Fruit fly (Drosophila melanogaster) whole organism, embryonic: ENCODE data around the gene rost.
A peak's percentile ranks its signal among the peaks of the same experiment; 100 is the strongest.

ENCODE experiments used
- CG10462 ChIP-seq: fragments of 200-800 bp; sonication (Bioruptor generic); optimal IDR thresholded peaks from 2 replicates; lab custom pipeline; 2016; ENCODE audit warnings: missing biosample characterization, missing genetic modification characterization
- CG12219 ChIP-seq: fragments of 200-800 bp; sonication (Bioruptor generic); optimal IDR thresholded peaks from 3 replicates; lab custom pipeline; 2018; ENCODE audit warnings: missing biosample characterization, mild to moderate bottlenecking, missing genetic modification characterization
- CG1233 ChIP-seq: fragments of 200-800 bp; sonication (Bioruptor generic); optimal IDR thresholded peaks from 4 replicates; lab custom pipeline; 2018; ENCODE audit warnings: missing biosample characterization, mild to moderate bottlenecking, missing genetic modification characterization
- CG13424 ChIP-seq: fragments of 200-800 bp; sonication (Bioruptor generic); optimal IDR thresholded peaks from 2 replicates; lab custom pipeline; 2019; ENCODE audit warnings: missing biosample characterization, mild to moderate bottlenecking, missing genetic modification characterization, moderate library complexity
- CG15073 ChIP-seq: fragments of 200-800 bp; sonication (Bioruptor generic); optimal IDR thresholded peaks from 2 replicates; lab custom pipeline; 2016; ENCODE audit warnings: missing biosample characterization, missing genetic modification characterization
- CG15514 ChIP-seq: fragments of 200-800 bp; sonication (Bioruptor generic); optimal IDR thresholded peaks from 3 replicates; lab custom pipeline; 2017; ENCODE audit warnings: missing biosample characterization, missing genetic modification characterization, mild to moderate bottlenecking, moderate library complexity, missing genetic modification reagents
- CG1647 ChIP-seq: fragments of 200-800 bp; sonication (Bioruptor generic); optimal IDR thresholded peaks from 3 replicates; lab custom pipeline; 2016; ENCODE audit warnings: missing biosample characterization, missing genetic modification characterization
- CG16815 ChIP-seq: fragments of 200-800 bp; sonication (Bioruptor generic); optimal IDR thresholded peaks from 3 replicates; lab custom pipeline; 2017; ENCODE audit warnings: missing biosample characterization, mild to moderate bottlenecking, missing genetic modification characterization
- CG17359 ChIP-seq: fragments of 200-800 bp; sonication (Bioruptor generic); optimal IDR thresholded peaks from 3 replicates; lab custom pipeline; 2018; ENCODE audit warnings: missing biosample characterization, mild to moderate bottlenecking, missing genetic modification characterization, moderate library complexity
- CG17802 ChIP-seq: fragments of 200-800 bp; sonication (Bioruptor generic); optimal IDR thresholded peaks from 2 replicates; lab custom pipeline; 2018; ENCODE audit warnings: missing biosample characterization, mild to moderate bottlenecking, missing genetic modification characterization, moderate library complexity
- CG2129 ChIP-seq: fragments of 200-800 bp; sonication (Bioruptor generic); IDR thresholded peaks from 2 replicates; pipeline ENCODE4 v1.3.6; 2022; ENCODE audit warnings: missing biosample characterization, missing genetic modification characterization; ENCODE audit not compliant: partially characterized antibody
- CG2875 ChIP-seq: fragments of 200-800 bp; sonication (Bioruptor generic); optimal IDR thresholded peaks from 2 replicates; lab custom pipeline; 2017; ENCODE audit warnings: missing biosample characterization, mild to moderate bottlenecking, missing genetic modification characterization, missing genetic modification reagents
- CG31224 ChIP-seq: fragments of 200-800 bp; sonication (Bioruptor generic); IDR thresholded peaks from 2 replicates; pipeline ENCODE4 v1.3.6; 2022; ENCODE audit warnings: missing biosample characterization, missing genetic modification characterization
- CG4328 ChIP-seq: fragments of 200-800 bp; sonication (Bioruptor generic); optimal IDR thresholded peaks from 3 replicates; lab custom pipeline; 2017; ENCODE audit warnings: missing biosample characterization, missing genetic modification reagents, missing genetic modification characterization
- CG6175 ChIP-seq: fragments of 200-800 bp; sonication (Bioruptor generic); IDR thresholded peaks from 3 replicates; pipeline ENCODE4 v1.3.6; 2022; ENCODE audit warnings: missing biosample characterization, missing genetic modification characterization
- CG7928 ChIP-seq: fragments of 200-800 bp; sonication (Bioruptor generic); optimal IDR thresholded peaks from 2 replicates; lab custom pipeline; 2017; ENCODE audit warnings: missing biosample characterization, mild to moderate bottlenecking, missing genetic modification characterization
- CG8089 ChIP-seq: fragments of 200-800 bp; sonication (Bioruptor generic); optimal IDR thresholded peaks from 3 replicates; lab custom pipeline; 2016; ENCODE audit warnings: missing biosample characterization, missing genetic modification characterization
- CG9215 ChIP-seq: fragments of 200-800 bp; sonication (Bioruptor generic); IDR thresholded peaks from 2 replicates; pipeline ENCODE4 v1.3.6; 2022; ENCODE audit warnings: missing biosample characterization, missing genetic modification characterization
- CG9437 ChIP-seq: fragments of 200-800 bp; sonication (Bioruptor generic); optimal IDR thresholded peaks from 2 replicates; lab custom pipeline; 2018; ENCODE audit warnings: missing biosample characterization, mild to moderate bottlenecking, missing genetic modification characterization
- CHES-1-like ChIP-seq: fragments of 200-800 bp; sonication (Bioruptor generic); optimal IDR thresholded peaks from 2 replicates; lab custom pipeline; 2016; ENCODE audit warnings: missing biosample characterization, missing genetic modification characterization
- D19B ChIP-seq: fragments of 200-800 bp; sonication (Bioruptor generic); optimal IDR thresholded peaks from 2 replicates; lab custom pipeline; 2017; ENCODE audit warnings: missing biosample characterization, mild to moderate bottlenecking, missing genetic modification characterization
- Doc2 ChIP-seq: fragments of 200-800 bp; sonication (Bioruptor generic); IDR thresholded peaks from 2 replicates; pipeline ENCODE4 v1.3.6; 2022; ENCODE audit warnings: missing biosample characterization, missing genetic modification characterization
- Gug ChIP-seq: fragments of 200-800 bp; sonication (Bioruptor generic); IDR thresholded peaks from 4 replicates; pipeline ENCODE4 v1.3.6; 2022; ENCODE audit warnings: missing biosample characterization, missing genetic modification characterization
- Kr ChIP-seq: fragments of 200-800 bp; sonication (Bioruptor generic); optimal IDR thresholded peaks from 2 replicates; lab custom pipeline; 2017; ENCODE audit warnings: missing biosample characterization, mild to moderate bottlenecking, missing genetic modification characterization
- MBD-R2 ChIP-seq: fragments of 200-800 bp; sonication (Bioruptor generic); IDR thresholded peaks from 2 replicates; pipeline ENCODE4 v1.3.6; 2022; ENCODE audit warnings: missing biosample characterization, missing genetic modification characterization
- NFAT ChIP-seq: fragments of 200-800 bp; sonication (Bioruptor generic); IDR thresholded peaks from 2 replicates; pipeline ENCODE4 v1.3.6; 2022; ENCODE audit warnings: missing biosample characterization, missing genetic modification characterization
- bab2 ChIP-seq: fragments of 200-800 bp; sonication (Bioruptor generic); optimal IDR thresholded peaks from 2 replicates; lab custom pipeline; 2016; ENCODE audit warnings: missing biosample characterization, missing genetic modification characterization
- br ChIP-seq: fragments of >200 bp; optimal IDR thresholded peaks from 2 replicates; lab custom pipeline; 2017
- disco-r ChIP-seq: fragments of 200-800 bp; sonication (Bioruptor generic); optimal IDR thresholded peaks from 2 replicates; lab custom pipeline; 2016; ENCODE audit warnings: missing biosample characterization, missing genetic modification characterization
- en ChIP-seq: fragments of 200-800 bp; sonication (Bioruptor generic); optimal IDR thresholded peaks from 2 replicates; lab custom pipeline; 2016; ENCODE audit warnings: missing biosample characterization, missing genetic modification characterization
- fru ChIP-seq: fragments of >200 bp; optimal IDR thresholded peaks from 2 replicates; lab custom pipeline; 2017
- fu2 ChIP-seq: fragments of 200-800 bp; sonication (Bioruptor generic); optimal IDR thresholded peaks from 2 replicates; lab custom pipeline; 2016; ENCODE audit warnings: missing biosample characterization, missing genetic modification characterization
- gce ChIP-seq: fragments of 200-800 bp; sonication (Bioruptor generic); IDR thresholded peaks from 3 replicates; pipeline ENCODE4 v1.3.6; 2022; ENCODE audit warnings: missing biosample characterization, missing genetic modification characterization
- gcm2 ChIP-seq: fragments of 200-800 bp; sonication (Bioruptor generic); optimal IDR thresholded peaks from 2 replicates; lab custom pipeline; 2016; ENCODE audit warnings: missing biosample characterization, missing genetic modification characterization
- gsb-n ChIP-seq: fragments of 200-800 bp; sonication (Bioruptor generic); optimal IDR thresholded peaks from 3 replicates; lab custom pipeline; 2018; ENCODE audit warnings: missing biosample characterization, mild to moderate bottlenecking, missing genetic modification characterization
- hb ChIP-seq: fragments of 200-800 bp; sonication (Bioruptor generic); IDR thresholded peaks from 3 replicates; pipeline ENCODE4 v1.3.6; 2022; ENCODE audit warnings: missing biosample characterization, missing genetic modification characterization; ENCODE audit not compliant: partially characterized antibody
- insv ChIP-seq, 2 experiments: fragments of 200-800 bp; sonication (Bioruptor generic); optimal IDR thresholded peaks; 3 replicates each; lab custom pipeline; 2016 to 2018; ENCODE audit warnings: missing biosample characterization in 2 of 2, missing genetic modification characterization in 2 of 2
- nmo ChIP-seq: fragments of 200-800 bp; sonication (Bioruptor generic); optimal IDR thresholded peaks from 2 replicates; lab custom pipeline; 2018; ENCODE audit warnings: missing biosample characterization, mild to moderate bottlenecking, missing genetic modification characterization, moderate library complexity
- otp ChIP-seq: fragments of 200-800 bp; sonication (Bioruptor generic); IDR thresholded peaks from 3 replicates; pipeline ENCODE4, ENCODE4 v1.3.6; 2022; ENCODE audit warnings: missing biosample characterization, missing genetic modification characterization
- peb ChIP-seq: fragments of 200-800 bp; sonication (Bioruptor generic); IDR thresholded peaks from 2 replicates; pipeline ENCODE4 v1.3.6; 2022; ENCODE audit warnings: missing biosample characterization, missing genetic modification characterization
- prd ChIP-seq, 3 experiments: fragments of >200 bp in 2 of 3; fragments of 200-800 bp in 1 of 3; sonication (Bioruptor generic) in 1 of 3; optimal IDR thresholded peaks in 2 of 3; IDR thresholded peaks in 1 of 3; 2 replicates in 2 of 3; 3 replicates in 1 of 3; pipeline versions ENCODE4 v1.3.6 to Lab custom; 2017 to 2022; ENCODE audit warnings: missing biosample characterization in 1 of 3, missing genetic modification characterization in 1 of 3
- pum ChIP-seq: fragments of 200-800 bp; sonication (Bioruptor generic); optimal IDR thresholded peaks from 2 replicates; lab custom pipeline; 2016; ENCODE audit warnings: missing biosample characterization, missing genetic modification characterization
- ranshi ChIP-seq: fragments of 200-800 bp; sonication (Bioruptor generic); IDR thresholded peaks from 2 replicates; pipeline ENCODE4 v1.3.6; 2022; ENCODE audit warnings: missing biosample characterization, missing genetic modification characterization
- seq ChIP-seq: fragments of 200-800 bp; sonication (Bioruptor generic); IDR thresholded peaks from 2 replicates; pipeline ENCODE4 v1.3.6; 2022; ENCODE audit warnings: missing biosample characterization, missing genetic modification characterization
- so ChIP-seq: fragments of 200-800 bp; sonication (Bioruptor generic); IDR thresholded peaks from 3 replicates; pipeline ENCODE4 v1.3.6; 2022; ENCODE audit warnings: missing biosample characterization, missing genetic modification characterization
- tna ChIP-seq: fragments of 200-800 bp; sonication (Bioruptor generic); IDR thresholded peaks from 2 replicates; pipeline ENCODE4 v1.3.6; 2022; ENCODE audit warnings: missing biosample characterization, missing genetic modification characterization; ENCODE audit not compliant: partially characterized antibody
- trem ChIP-seq: fragments of 200-800 bp; optimal IDR thresholded peaks from 3 replicates; lab custom pipeline; 2019; ENCODE audit warnings: missing biosample characterization, mild to moderate bottlenecking, missing genetic modification characterization, moderate library complexity
- tx ChIP-seq: fragments of 200-800 bp; sonication (Bioruptor generic); optimal IDR thresholded peaks from 2 replicates; lab custom pipeline; 2016; ENCODE audit warnings: missing biosample characterization, missing genetic modification characterization
- zen ChIP-seq: fragments of 200-800 bp; sonication (Bioruptor generic); optimal IDR thresholded peaks from 3 replicates; lab custom pipeline; 2018; ENCODE audit warnings: missing biosample characterization, mild to moderate bottlenecking, missing genetic modification characterization, moderate library complexity
- zen2 ChIP-seq: fragments of 200-800 bp; sonication (Bioruptor generic); IDR thresholded peaks from 3 replicates; pipeline ENCODE4 v1.3.6; 2022; ENCODE audit warnings: missing biosample characterization, missing genetic modification characterization; ENCODE audit not compliant: partially characterized antibody

Gene rost

dm6 chr2L:8982584-8983302 lies 6.6 kb downstream of the rost start (continued):
- peak; percentile 13 for TF ChIP-seq CG8089 (GFP tag; lab: Kevin White, UChicago)
- peak; percentile 7 for TF ChIP-seq CG15514
- TF ChIP-seq gce, result no peak
- TF ChIP-seq CG1647 (GFP tag; lab: Kevin White, UChicago), result no peak
- TF ChIP-seq CG12219 (GFP tag; lab: Kevin White, UChicago), result no peak
- no peak for TF ChIP-seq fu2 (GFP tag; lab: Kevin White, UChicago)
- TF ChIP-seq so, result peak; percentile 70; the same call in 1 of the 3 replicates
- TF ChIP-seq CG7928 (GFP tag; lab: Kevin White, UChicago), result peak; percentile 4
- no peak for TF ChIP-seq prd (optimal IDR thresholded peaks at IDR 0.05; lab: Kevin White, UChicago)
- TF ChIP-seq prd (GFP tag; IDR thresholded peaks at IDR 0.05; lab: Robert Waterston, UW), result no peak; the same call in 2 of the 3 replicates
- TF ChIP-seq CG13424, result peak; percentile 65
- TF ChIP-seq fru, result no peak
- no peak for TF ChIP-seq en (GFP tag; lab: Kevin White, UChicago)
- no peak for TF ChIP-seq zen2 (GFP tag; lab: Robert Waterston, UW)
- peak; percentile 7 for TF ChIP-seq CG9437 (GFP tag; lab: Kevin White, UChicago)
- TF ChIP-seq tna (GFP tag; lab: Robert Waterston, UW), result no peak
- no peak for TF ChIP-seq CG31224
- no peak for TF ChIP-seq CG10462 (GFP tag; lab: Kevin White, UChicago)
- 0 out of 2 replicates have a peak, but pooled peaks have one; percentile 4 for TF ChIP-seq ranshi (GFP tag; lab: Robert Waterston, UW)
- TF ChIP-seq seq (GFP tag; lab: Robert Waterston, UW), result peak; percentile 32; the same call in 1 of the 2 replicates
- TF ChIP-seq CHES-1-like (GFP tag; lab: Kevin White, UChicago), result peak; percentile 6
- TF ChIP-seq disco-r (GFP tag; lab: Kevin White, UChicago), result no peak
- TF ChIP-seq zen, result no peak
- TF ChIP-seq Gug (GFP tag; lab: Robert Waterston, UW), result no peak
- TF ChIP-seq otp (GFP tag; lab: Robert Waterston, UW), result no peak
- no peak for TF ChIP-seq peb (GFP tag; lab: Robert Waterston, UW)
- TF ChIP-seq CG2875 (GFP tag; lab: Kevin White, UChicago), result no peak
- TF ChIP-seq Doc2 (GFP tag; lab: Robert Waterston, UW), result no peak
- no peak for TF ChIP-seq CG6175 (GFP tag; lab: Robert Waterston, UW)
- TF ChIP-seq CG9215 (GFP tag; lab: Robert Waterston, UW), result no peak
- TF ChIP-seq MBD-R2, result no peak
- no peak for TF ChIP-seq CG4328 (GFP tag; lab: Kevin White, UChicago)
- peak; percentile 43 for TF ChIP-seq nmo
- no peak for TF ChIP-seq CG2129
- TF ChIP-seq gsb-n, result no peak
- TF ChIP-seq tx (GFP tag; lab: Kevin White, UChicago), result no peak
- peak; percentile 28; the same call in 1 of the 2 replicates for TF ChIP-seq NFAT (GFP tag; lab: Robert Waterston, UW)
- no peak for TF ChIP-seq CG16815 (GFP tag; lab: Kevin White, UChicago)
- TF ChIP-seq CG1233 (GFP tag; lab: Kevin White, UChicago), result no peak
- TF ChIP-seq bab2 (GFP tag; lab: Kevin White, UChicago), result peak; percentile 53
- no peak for TF ChIP-seq insv (GFP tag; optimal IDR thresholded peaks at IDR 0.05; lab: Kevin White, UChicago)
- no peak for TF ChIP-seq D19B
- TF ChIP-seq CG15073, result no peak
- no peak for TF ChIP-seq trem
- TF ChIP-seq gcm2 (GFP tag; lab: Kevin White, UChicago), result no peak
- no peak for TF ChIP-seq pum (GFP tag; lab: Kevin White, UChicago)
- no peak for TF ChIP-seq hb (GFP tag; lab: Robert Waterston, UW)
- no peak for TF ChIP-seq CG17802 (tag; lab: Kevin White, UChicago)
- no peak for TF ChIP-seq Kr (GFP tag; lab: Kevin White, UChicago)
- no peak for TF ChIP-seq br
- TF ChIP-seq CG17359 (tag; lab: Kevin White, UChicago), result peak; percentile 70
